Fruit fly (Drosophila melanogaster): ENCODE data around the gene Brd7-9.

Gene Brd7-9

DNA sequence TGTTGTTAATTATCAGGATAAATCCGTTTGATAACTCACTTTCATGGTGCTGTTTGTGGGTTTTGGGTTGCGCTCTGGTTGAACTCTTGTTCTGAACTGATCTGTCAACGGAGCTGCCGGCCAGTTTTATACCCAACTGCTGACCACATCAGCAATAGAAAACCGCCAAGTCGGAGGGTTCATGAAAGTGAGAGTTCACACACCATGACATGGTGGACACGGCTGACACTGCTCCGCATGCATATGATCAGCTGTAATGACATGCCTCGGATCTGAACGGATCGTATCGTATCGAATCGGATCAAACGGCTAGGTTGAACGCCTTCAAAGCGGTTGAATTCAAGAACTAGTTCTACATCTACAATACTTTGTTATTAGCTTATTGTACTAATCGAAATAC lies 41.2 kb upstream of the Brd7-9 start, which contains the start of gene Acp1:
Acp1 (minus strand) TSS at position 101 of the 400 bp plus-strand sequence.
- no peak for TF ChIP-seq twi (tag; optimal IDR thresholded peaks at IDR 0.05)
- TF ChIP-seq Elba2 (GFP tag; optimal IDR thresholded peaks at IDR 0.05) = no peak
- TF ChIP-seq Adf1 (GFP tag; IDR thresholded peaks at IDR 0.05) = no peak
- TF ChIP-seq Antp (GFP tag; optimal IDR thresholded peaks at IDR 0.05) = no peak
- TF ChIP-seq tap (tag; optimal IDR thresholded peaks at IDR 0.05) = no peak
- TF ChIP-seq vfl (GFP tag; optimal IDR thresholded peaks at IDR 0.05) = no peak
- no peak for TF ChIP-seq kah (GFP tag; optimal IDR thresholded peaks at IDR 0.05)

- TF ChIP-seq CG15269 (tag; optimal IDR thresholded peaks at IDR 0.05) (no peak), Dref (GFP tag; IDR thresholded peaks at IDR 0.05) (peak; percentile 24; the same call in 1 of the 2 replicates), fd3F (GFP tag; optimal IDR thresholded peaks at IDR 0.05) (no peak), Atf6 (GFP tag; IDR thresholded peaks at IDR 0.05) (no peak), Hr39 (optimal IDR thresholded peaks at IDR 0.05) (peak; percentile 73), CG14860 (GFP tag; IDR thresholded peaks at IDR 0.05; ENCODE audit: partially characterized antibody) (no peak), Antp (GFP tag; optimal IDR thresholded peaks at IDR 0.05) (no peak), CG6272 (GFP tag; IDR thresholded peaks at IDR 0.05) (0 out of 2 replicates have a peak, but pooled peaks have one; percentile 8), hkb (optimal IDR thresholded peaks at IDR 0.05) (no peak), hkb (GFP tag; IDR thresholded peaks at IDR 0.05) (no peak), CG11456 (GFP tag; IDR thresholded peaks at IDR 0.05) (0 out of 3 replicates have a peak, but pooled peaks have one; percentile 65), esg (GFP tag; conservative IDR thresholded peaks at IDR 0.05) (no peak), lmd (GFP tag; IDR thresholded peaks at IDR 0.05) (peak; percentile 13; the same call in 1 of the 2 replicates)
Measured at dm6 chr2L:7744208-7744607, 38.5 kb upstream of the Brd7-9 start.

DNA sequence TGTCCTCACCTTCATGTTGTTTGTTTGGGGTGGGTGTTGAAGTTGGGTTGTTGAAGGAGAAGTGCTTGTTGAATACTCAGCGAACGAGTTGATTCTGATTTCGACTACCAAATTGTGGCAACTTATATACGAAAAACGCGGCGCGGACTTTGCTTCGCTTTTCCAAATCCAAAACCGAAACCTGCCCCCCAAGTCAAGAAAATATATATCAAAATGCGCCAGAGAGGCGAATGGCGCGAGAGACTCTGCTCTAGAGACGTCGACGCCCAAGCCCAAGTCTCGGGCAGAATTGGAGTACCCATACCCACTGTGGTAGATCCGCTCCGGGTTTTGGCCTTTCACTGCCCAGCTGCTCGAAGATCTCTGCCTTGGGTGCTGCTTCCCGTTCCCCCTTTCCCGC lies 37.9 kb upstream of the Brd7-9 start, which contains the start of gene CG7214:
CG7214 (minus strand) TSS at position 101 of the 400 bp plus-strand sequence.
- no peak for TF ChIP-seq pho (GFP tag; optimal IDR thresholded peaks at IDR 0.05)
- TF ChIP-seq lmd (GFP tag; IDR thresholded peaks at IDR 0.05) = 0 out of 2 replicates have a peak, but pooled peaks have one; percentile 9
- TF ChIP-seq Dref (GFP tag; IDR thresholded peaks at IDR 0.05) = 0 out of 2 replicates have a peak, but pooled peaks have one; percentile 25
- TF ChIP-seq CG7745 (tag; optimal IDR thresholded peaks at IDR 0.05) = no peak

DNA sequence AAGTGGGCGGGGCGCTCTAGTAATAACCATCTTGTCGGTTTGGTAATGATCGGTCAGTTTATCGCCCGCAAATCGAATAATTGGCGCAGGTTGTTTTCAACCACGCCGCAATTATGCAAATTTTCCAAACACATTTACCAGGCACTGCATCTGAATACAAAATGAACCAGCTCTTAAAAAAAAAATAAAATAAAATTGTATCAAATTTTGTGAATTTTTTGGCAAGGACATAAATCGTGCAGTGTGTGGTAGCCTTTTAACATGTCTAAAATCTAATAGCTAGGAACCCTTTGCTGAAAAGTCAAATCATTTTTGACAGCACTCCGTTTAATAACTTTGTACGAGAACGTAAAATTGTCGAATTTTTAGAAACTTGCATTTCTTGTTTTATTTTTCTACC lies 35.7 kb upstream of the Brd7-9 start, which contains the start of gene ATPsynGL:
ATPsynGL (plus strand) TSS at position 301 of the 400 bp plus-strand sequence.
- TF ChIP-seq CG11398 (GFP tag; optimal IDR thresholded peaks at IDR 0.05) (no peak), gsb-n (tag; optimal IDR thresholded peaks at IDR 0.05) (no peak), Doc2 (GFP tag; IDR thresholded peaks at IDR 0.05) (no peak), caup (GFP tag; optimal IDR thresholded peaks at IDR 0.05; ENCODE audit: severe bottlenecking) (no peak), yki (optimal IDR thresholded peaks at IDR 0.05) (no peak), CkIIα-i1 (GFP tag; IDR thresholded peaks at IDR 0.05) (no peak), CG9437 (GFP tag; optimal IDR thresholded peaks at IDR 0.05) (no peak), ab (GFP tag; optimal IDR thresholded peaks at IDR 0.05) (no peak), trem (tag; optimal IDR thresholded peaks at IDR 0.05) (no peak), emc (GFP tag; optimal IDR thresholded peaks at IDR 0.05) (no peak), CG3065 (GFP tag; optimal IDR thresholded peaks at IDR 0.05) (no peak), CG13894 (tag; optimal IDR thresholded peaks at IDR 0.05) (no peak), psq (GFP tag; optimal IDR thresholded peaks at IDR 0.05) (no peak), CG4854 (GFP tag; optimal IDR thresholded peaks at IDR 0.05) (no peak), Oaz (GFP tag; IDR thresholded peaks at IDR 0.05) (no peak), CG11696 (GFP tag; IDR thresholded peaks at IDR 0.05) (no peak), CG16863 (GFP tag; optimal IDR thresholded peaks at IDR 0.05) (no peak), zfh2 (GFP tag; optimal IDR thresholded peaks at IDR 0.05) (no peak), CG17385 (GFP tag; optimal IDR thresholded peaks at IDR 0.05) (no peak), tna (GFP tag; IDR thresholded peaks at IDR 0.05; ENCODE audit: partially characterized antibody) (no peak)
